Fruit fly (Drosophila melanogaster): ENCODE results near the gene CG18675.

The CG18675 gene

dm6 chr3L:4225647-4226470 lies 52.2 kb downstream of the CG18675 start (continued):
- TF ChIP-seq Gug (GFP tag; IDR thresholded peaks at IDR 0.05) (no peak), fd85E (GFP tag; optimal IDR thresholded peaks at IDR 0.05) (no peak), Blimp-1 (GFP tag; optimal IDR thresholded peaks at IDR 0.05) (no peak), CG6808 (GFP tag; optimal IDR thresholded peaks at IDR 0.05) (peak; percentile 23), esn (GFP tag; optimal IDR thresholded peaks at IDR 0.05) (no peak), dsx (GFP tag; optimal IDR thresholded peaks at IDR 0.05; ENCODE audit: poor library complexity, severe bottlenecking) (no peak), Ets96B (tag; optimal IDR thresholded peaks at IDR 0.05) (no peak), Lpt (GFP tag; optimal IDR thresholded peaks at IDR 0.05) (no peak), Hr39 (GFP tag; optimal IDR thresholded peaks at IDR 0.05) (no peak), CG15336 (GFP tag; IDR thresholded peaks at IDR 0.05) (peak; percentile 35; the same call in 1 of the 2 replicates), cyc (GFP tag; optimal IDR thresholded peaks at IDR 0.05) (no peak), fd59A (GFP tag; optimal IDR thresholded peaks at IDR 0.05) (no peak), CG8119 (GFP tag; IDR thresholded peaks at IDR 0.05) (no peak), vri (GFP tag; optimal IDR thresholded peaks at IDR 0.05) (no peak), CG9139 (GFP tag; optimal IDR thresholded peaks at IDR 0.05) (no peak), CG8632 (GFP tag; optimal IDR thresholded peaks at IDR 0.05) (no peak), CG6163 (GFP tag; IDR thresholded peaks at IDR 0.05) (0 out of 3 replicates have a peak, but pooled peaks have one; percentile 12), net (GFP tag; optimal IDR thresholded peaks at IDR 0.05) (no peak), CG7368 (GFP tag; optimal IDR thresholded peaks at IDR 0.05) (no peak), Hr4 (GFP tag; optimal IDR thresholded peaks at IDR 0.05) (no peak), spab (GFP tag; optimal IDR thresholded peaks at IDR 0.05) (no peak)

dm6 chr3L:4227164-4227563 lies 53.5 kb downstream of the CG18675 start, which contains the start of gene CG46460:
CG46460 (minus strand) TSS chr3L:4227302.
- no peak for TF ChIP-seq fd85E (GFP tag; optimal IDR thresholded peaks at IDR 0.05)
- peak; percentile 25 for TF ChIP-seq cyc (GFP tag; optimal IDR thresholded peaks at IDR 0.05)
- TF ChIP-seq pdm3 (GFP tag; optimal IDR thresholded peaks at IDR 0.05) = no peak
- peak; percentile 39 for TF ChIP-seq CG31627 (GFP tag; optimal IDR thresholded peaks at IDR 0.05)
- TF ChIP-seq Blimp-1 (GFP tag; optimal IDR thresholded peaks at IDR 0.05) = peak; percentile 17
- no peak for TF ChIP-seq CG8319 (GFP tag; optimal IDR thresholded peaks at IDR 0.05)
- TF ChIP-seq CG9139 (GFP tag; optimal IDR thresholded peaks at IDR 0.05) = peak; percentile 11
- peak; percentile 1 for TF ChIP-seq CG16779 (tag; optimal IDR thresholded peaks at IDR 0.05)
- no peak for TF ChIP-seq CG3919 (GFP tag; optimal IDR thresholded peaks at IDR 0.05)
- no peak for TF ChIP-seq achi (GFP tag; optimal IDR thresholded peaks at IDR 0.05)
- TF ChIP-seq salr (GFP tag; optimal IDR thresholded peaks at IDR 0.05) = no peak
- no peak for TF ChIP-seq Lpt (GFP tag; optimal IDR thresholded peaks at IDR 0.05)
- TF ChIP-seq CG11762 (GFP tag; optimal IDR thresholded peaks at IDR 0.05; ENCODE audit: insufficient read depth) = no peak
- peak; percentile 36 for TF ChIP-seq Met (GFP tag; optimal IDR thresholded peaks at IDR 0.05)
- TF ChIP-seq CG1621 (tag; optimal IDR thresholded peaks at IDR 0.05) = peak; percentile 94
- no peak for TF ChIP-seq vri (GFP tag; optimal IDR thresholded peaks at IDR 0.05)
- TF ChIP-seq spab (GFP tag; optimal IDR thresholded peaks at IDR 0.05) = no peak
- peak; percentile 20 for TF ChIP-seq esn (GFP tag; optimal IDR thresholded peaks at IDR 0.05)
- no peak for TF ChIP-seq dac (GFP tag; optimal IDR thresholded peaks at IDR 0.05)
- no peak for TF ChIP-seq dsx (GFP tag; optimal IDR thresholded peaks at IDR 0.05; ENCODE audit: poor library complexity, severe bottlenecking)
- TF ChIP-seq ss (GFP tag; optimal IDR thresholded peaks at IDR 0.05) = peak in 1 of 2 experiments; percentile 7
- TF ChIP-seq lz (GFP tag; optimal IDR thresholded peaks at IDR 0.05) = peak; percentile 49
- no peak for TF ChIP-seq net (GFP tag; optimal IDR thresholded peaks at IDR 0.05)
- TF ChIP-seq Smox (GFP tag; optimal IDR thresholded peaks at IDR 0.05) = peak; percentile 8
- TF ChIP-seq Ets96B (tag; optimal IDR thresholded peaks at IDR 0.05) = peak; percentile 25
- peak; percentile 26 for TF ChIP-seq Sox102F (GFP tag; optimal IDR thresholded peaks at IDR 0.05)
- peak; percentile 26 for TF ChIP-seq Ets21C (GFP tag; optimal IDR thresholded peaks at IDR 0.05)
- TF ChIP-seq topi (GFP tag; optimal IDR thresholded peaks at IDR 0.05) = peak; percentile 11
- TF ChIP-seq CG6808 (GFP tag; optimal IDR thresholded peaks at IDR 0.05) = no peak
- TF ChIP-seq fd59A (GFP tag; optimal IDR thresholded peaks at IDR 0.05) = no peak
- no peak for TF ChIP-seq Hr38 (GFP tag; optimal IDR thresholded peaks at IDR 0.05)
- TF ChIP-seq fkh (GFP tag; optimal IDR thresholded peaks at IDR 0.05) = no peak
- TF ChIP-seq CG3032 (tag; optimal IDR thresholded peaks at IDR 0.05) = peak; percentile 4
- no peak for TF ChIP-seq Hr39 (GFP tag; optimal IDR thresholded peaks at IDR 0.05)
- no peak for TF ChIP-seq Hr4 (GFP tag; optimal IDR thresholded peaks at IDR 0.05)
- peak; percentile 5 for TF ChIP-seq acj6 (GFP tag; optimal IDR thresholded peaks at IDR 0.05)
- no peak for TF ChIP-seq CG4318 (GFP tag; optimal IDR thresholded peaks at IDR 0.05)
- no peak for TF ChIP-seq Eip78C (GFP tag)
- TF ChIP-seq CG10669 (GFP tag; optimal IDR thresholded peaks at IDR 0.05) = peak; percentile 26
- TF ChIP-seq CG6854 (GFP tag; optimal IDR thresholded peaks at IDR 0.05) = no peak
